Worm (Caenorhabditis elegans): Measurements from ENCODE around the gene K04F1.8.

- TF ChIP-seq dmd-9 (GFP tag; IDR thresholded peaks at IDR 0.05) = no peak
- no peak for TF ChIP-seq php-3 (GFP tag; IDR thresholded peaks at IDR 0.05)
- TF ChIP-seq mdl-1 (tag; optimal IDR thresholded peaks at IDR 0.05) = no peak
- no peak for TF ChIP-seq zfp-3 (GFP tag; conservative IDR thresholded peaks at IDR 0.05)
These were observed 18.3 kb downstream of the K04F1.8 start, which contains the start of gene srh-5 for ce11 chrV:1685328-1685727.
